Worm (Caenorhabditis elegans) whole organism, late embryonic: ENCODE measurements around the gene nhr-1.

Experiments used
- C08G9.2 ChIP-seq: sonication (generic microtip); optimal IDR thresholded peaks from 2 replicates; lab custom pipeline; 2016; ENCODE audit warnings: mild to moderate bottlenecking, missing genetic modification characterization, moderate library complexity, missing compliant biosample characterization
- K09A11.1 ChIP-seq: sonication (generic microtip); optimal IDR thresholded peaks from 2 replicates; lab custom pipeline; 2017; ENCODE audit warnings: antibody characterized with exemption, mild to moderate bottlenecking, missing genetic modification characterization, missing compliant biosample characterization; ENCODE audit not compliant: insufficient read depth
- Y22D7AL.16 ChIP-seq: sonication (generic microtip); optimal IDR thresholded peaks from 2 replicates; lab custom pipeline; 2016; ENCODE audit warnings: missing genetic modification characterization, missing compliant biosample characterization
- ahr-1 ChIP-seq: sonication (generic microtip); optimal IDR thresholded peaks from 2 replicates; lab custom pipeline; 2016; ENCODE audit warnings: missing genetic modification characterization, missing compliant biosample characterization
- ama-1 ChIP-seq: fragments of 150-350 bp; optimal IDR thresholded peaks from 2 replicates; lab custom pipeline; 2014
- ceh-14 ChIP-seq: sonication (generic microtip); optimal IDR thresholded peaks from 2 replicates; lab custom pipeline; 2016; ENCODE audit warnings: missing genotype, missing genetic modification characterization, missing compliant biosample characterization
- ceh-18 ChIP-seq: sonication (generic microtip); optimal IDR thresholded peaks from 2 replicates; lab custom pipeline; 2016; ENCODE audit warnings: missing genetic modification characterization, missing compliant biosample characterization
- ceh-19 ChIP-seq: fragments of 200-800 bp; sonication (Bioruptor generic); optimal IDR thresholded peaks from 2 replicates; lab custom pipeline; 2018; ENCODE audit warnings: mild to moderate bottlenecking, missing genetic modification characterization, missing compliant biosample characterization
- ceh-2 ChIP-seq: sonication (generic microtip); optimal IDR thresholded peaks from 2 replicates; lab custom pipeline; 2016; ENCODE audit warnings: missing genotype, missing genetic modification characterization, missing compliant biosample characterization
- ceh-30 ChIP-seq: fragments of 150-350 bp; optimal IDR thresholded peaks from 2 replicates; lab custom pipeline; 2014; ENCODE audit warnings: missing biosample characterization, missing genetic modification characterization
- ceh-31 ChIP-seq: sonication (generic microtip); optimal IDR thresholded peaks from 2 replicates; lab custom pipeline; 2016; ENCODE audit warnings: missing genetic modification characterization, missing compliant biosample characterization
- ceh-34 ChIP-seq: sonication (generic microtip); optimal IDR thresholded peaks from 2 replicates; lab custom pipeline; 2016; ENCODE audit warnings: mild to moderate bottlenecking, missing genetic modification characterization, missing compliant biosample characterization
- ceh-45 ChIP-seq: fragments of 200-800 bp; sonication (Bioruptor generic); IDR thresholded peaks from 2 replicates; pipeline ENCODE4 v1.3.6; 2022; ENCODE audit warnings: missing genetic modification reagents, missing genetic modification characterization, missing compliant biosample characterization
- ceh-48 ChIP-seq: sonication (generic microtip); optimal IDR thresholded peaks from 2 replicates; lab custom pipeline; 2016; ENCODE audit warnings: missing genetic modification characterization, inconsistent platforms, missing compliant biosample characterization
- ceh-9 ChIP-seq: sonication (generic microtip); optimal IDR thresholded peaks from 2 replicates; lab custom pipeline; 2016; ENCODE audit warnings: mild to moderate bottlenecking, missing genetic modification characterization, inconsistent platforms, missing compliant biosample characterization
- che-1 ChIP-seq: sonication (generic microtip); optimal IDR thresholded peaks from 2 replicates; lab custom pipeline; 2016; ENCODE audit warnings: mild to moderate bottlenecking, missing genetic modification characterization, missing compliant biosample characterization
- ets-4 ChIP-seq: sonication (generic microtip); optimal IDR thresholded peaks from 2 replicates; lab custom pipeline; 2016; ENCODE audit warnings: missing genetic modification characterization, missing compliant biosample characterization
- fax-1 ChIP-seq: sonication (generic microtip); optimal IDR thresholded peaks from 2 replicates; lab custom pipeline; 2016; ENCODE audit warnings: missing genotype, missing genetic modification characterization, missing compliant biosample characterization
- fkh-10 ChIP-seq: fragments of 150-350 bp; optimal IDR thresholded peaks from 2 replicates; lab custom pipeline; 2014; ENCODE audit warnings: missing biosample characterization, missing genetic modification reagents, missing genetic modification characterization
- hlh-13 ChIP-seq: fragments of 200-800 bp; sonication (Bioruptor generic); optimal IDR thresholded peaks from 2 replicates; lab custom pipeline; 2018; ENCODE audit warnings: mild to moderate bottlenecking, missing genetic modification characterization, missing compliant biosample characterization
- hlh-15 ChIP-seq: sonication (generic microtip); optimal IDR thresholded peaks from 2 replicates; lab custom pipeline; 2016; ENCODE audit warnings: missing genetic modification characterization, missing compliant biosample characterization
- hlh-30 ChIP-seq: sonication (generic microtip); optimal IDR thresholded peaks from 2 replicates; lab custom pipeline; 2017; ENCODE audit warnings: antibody characterized with exemption, missing genetic modification characterization, missing compliant biosample characterization; ENCODE audit not compliant: insufficient read depth
- hlh-6 ChIP-seq: sonication (generic microtip); optimal IDR thresholded peaks from 2 replicates; lab custom pipeline; 2016; ENCODE audit warnings: missing genotype, missing genetic modification characterization, missing compliant biosample characterization
- lim-6 ChIP-seq: sonication (generic microtip); optimal IDR thresholded peaks from 2 replicates; lab custom pipeline; 2016; ENCODE audit warnings: missing genetic modification characterization, missing compliant biosample characterization
- nfya-1 ChIP-seq: sonication (generic microtip); optimal IDR thresholded peaks from 2 replicates; lab custom pipeline; 2017; ENCODE audit warnings: missing genetic modification characterization, mild to moderate bottlenecking, missing compliant biosample characterization, antibody characterized with exemption, moderate library complexity
- npax-4 ChIP-seq: sonication (generic microtip); optimal IDR thresholded peaks from 2 replicates; lab custom pipeline; 2016; ENCODE audit warnings: missing genetic modification characterization, missing compliant biosample characterization
- pag-3 ChIP-seq: sonication (generic microtip); optimal IDR thresholded peaks from 2 replicates; lab custom pipeline; 2016; ENCODE audit warnings: missing compliant biosample characterization, missing genetic modification characterization, borderline replicate concordance
- pha-4 ChIP-seq: fragments of 150-350 bp; optimal IDR thresholded peaks from 2 replicates; lab custom pipeline; 2018; ENCODE audit warnings: missing biosample characterization, missing genetic modification reagents, missing genetic modification characterization
- ref-2 ChIP-seq: sonication (generic microtip); optimal IDR thresholded peaks from 2 replicates; lab custom pipeline; 2016; ENCODE audit warnings: missing genetic modification characterization, missing compliant biosample characterization
- rnt-1 ChIP-seq: sonication (generic microtip); optimal IDR thresholded peaks from 2 replicates; lab custom pipeline; 2016; ENCODE audit warnings: missing genetic modification characterization, missing compliant biosample characterization
- sdc-2 ChIP-seq: sonication (generic microtip); optimal IDR thresholded peaks from 2 replicates; lab custom pipeline; 2016; ENCODE audit warnings: missing genotype, missing genetic modification characterization, missing compliant biosample characterization
- tbx-2 ChIP-seq: sonication (generic microtip); optimal IDR thresholded peaks from 2 replicates; lab custom pipeline; 2016; ENCODE audit warnings: missing genetic modification characterization, missing compliant biosample characterization
- tbx-7 ChIP-seq: sonication (generic microtip); optimal IDR thresholded peaks from 2 replicates; lab custom pipeline; 2016; ENCODE audit warnings: missing genotype, missing genetic modification characterization, missing compliant biosample characterization
- unc-42 ChIP-seq: sonication (generic microtip); optimal IDR thresholded peaks from 2 replicates; lab custom pipeline; 2016; ENCODE audit warnings: missing genotype, missing genetic modification characterization, missing compliant biosample characterization
- zip-5 ChIP-seq: sonication (generic microtip); optimal IDR thresholded peaks from 2 replicates; lab custom pipeline; 2016; ENCODE audit warnings: missing genetic modification characterization, missing compliant biosample characterization
- ztf-16 ChIP-seq: sonication (generic microtip); optimal IDR thresholded peaks from 2 replicates; lab custom pipeline; 2017; ENCODE audit warnings: missing genetic modification characterization, missing compliant biosample characterization

Gene nhr-1

DNA sequence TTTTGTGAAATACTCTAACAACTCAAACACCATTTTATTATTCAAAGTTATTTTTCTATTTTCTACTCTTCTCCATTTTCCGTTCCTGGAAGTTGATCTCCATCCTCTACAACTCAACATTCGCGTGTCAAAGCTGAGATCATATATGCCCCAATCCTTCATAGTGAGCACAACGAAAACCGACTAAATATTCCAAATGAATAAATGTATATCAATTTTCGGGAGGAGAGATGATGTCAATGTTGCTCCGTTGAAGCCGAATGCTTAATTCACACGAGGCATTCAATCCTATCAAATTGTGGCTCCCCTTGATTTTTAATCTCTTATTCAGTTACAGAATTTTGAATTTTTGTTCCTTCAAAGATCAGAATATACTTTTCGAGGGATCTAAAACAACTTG lies 2.6 kb downstream of the nhr-1 start:
- TF ChIP-seq tbx-7 (no peak), nfya-1 (tag; lab: Kevin White, UChicago) (no peak), ama-1 (lab: Kevin White, UChicago) (no peak), fkh-10 (GFP tag; lab: Kevin White, UChicago) (no peak), ztf-16 (no peak), lim-6 (tag; lab: Kevin White, UChicago) (no peak), pag-3 (tag; lab: Kevin White, UChicago) (no peak), pha-4 (tag; lab: Kevin White, UChicago) (no peak), ceh-30 (tag; lab: Kevin White, UChicago) (no peak), Y22D7AL.16 (no peak), ets-4 (no peak), hlh-13 (GFP tag; lab: Kevin White, UChicago) (no peak), rnt-1 (tag; lab: Kevin White, UChicago) (no peak), npax-4 (tag; lab: Kevin White, UChicago) (no peak), hlh-15 (no peak), fax-1 (no peak), ceh-2 (no peak), zip-5 (tag; lab: Kevin White, UChicago) (no peak), che-1 (tag; lab: Kevin White, UChicago) (no peak), ceh-45 (GFP tag; lab: Robert Waterston, UW) (no peak)

DNA sequence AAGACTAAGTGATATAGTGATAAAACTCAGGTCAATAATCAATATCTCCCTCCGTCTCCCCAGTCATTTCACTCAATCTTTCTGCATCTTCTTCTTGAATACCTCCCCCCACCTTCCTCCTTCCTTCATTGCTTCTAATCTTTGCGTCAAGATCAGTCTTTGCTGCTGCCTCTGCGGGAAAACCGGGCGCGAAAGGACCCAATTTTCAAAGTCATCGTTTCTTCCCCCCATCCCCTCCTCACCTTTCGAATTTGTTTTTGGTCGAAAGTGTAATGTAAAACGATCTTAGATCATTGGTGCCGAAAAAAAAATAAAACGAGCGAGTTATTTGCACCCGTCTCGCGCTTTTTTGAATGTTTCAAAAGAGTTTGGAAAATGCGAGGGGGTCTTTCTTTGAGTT lies 3.1 kb downstream of the nhr-1 start:
- TF ChIP-seq ceh-19: no peak
- peak; percentile 6 for TF ChIP-seq nfya-1 (tag; lab: Kevin White, UChicago)
- TF ChIP-seq ceh-18 (tag; lab: Kevin White, UChicago): peak; percentile 20

DNA sequence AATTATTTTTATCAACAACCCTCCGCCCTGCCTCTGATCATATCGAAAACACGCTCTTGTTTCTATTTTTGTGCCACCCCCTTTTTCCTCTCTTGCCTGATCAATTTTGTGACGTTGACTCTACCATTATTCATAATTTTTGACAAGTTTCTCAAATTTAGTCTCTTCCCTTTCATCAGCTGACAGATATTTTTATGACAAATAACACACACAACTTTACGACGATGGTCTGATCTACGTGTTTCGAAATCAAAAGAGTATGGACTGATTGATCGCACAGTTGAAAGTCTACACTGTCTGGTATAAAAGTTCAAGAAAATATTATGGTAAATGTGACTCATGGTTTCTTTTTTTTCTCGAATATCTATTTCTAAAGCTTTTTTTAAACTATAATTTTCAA lies 4.0 kb downstream of the nhr-1 start:
- TF ChIP-seq ama-1 (lab: Kevin White, UChicago): no peak
- TF ChIP-seq ceh-31 (tag; lab: Kevin White, UChicago): no peak

DNA sequence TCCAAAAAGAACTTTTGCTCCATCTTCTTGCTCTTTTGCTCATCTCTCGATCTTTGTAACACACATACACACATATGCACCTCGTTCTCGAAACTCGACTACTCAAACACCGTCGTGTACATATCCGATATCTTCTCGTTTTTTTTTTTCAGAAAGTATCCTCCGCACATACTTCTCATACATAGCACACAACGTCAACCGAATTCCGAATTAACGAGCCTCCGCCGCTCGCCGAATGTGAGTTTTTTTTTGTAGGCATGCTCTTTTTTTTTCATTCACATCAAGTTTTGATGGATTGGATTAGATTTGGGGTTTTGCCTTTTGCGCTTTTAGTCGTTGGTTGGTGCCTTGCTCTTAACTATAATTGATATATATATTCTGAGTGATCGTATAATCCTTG lies 4.4 kb downstream of the nhr-1 start:
- no peak for TF ChIP-seq tbx-7

DNA sequence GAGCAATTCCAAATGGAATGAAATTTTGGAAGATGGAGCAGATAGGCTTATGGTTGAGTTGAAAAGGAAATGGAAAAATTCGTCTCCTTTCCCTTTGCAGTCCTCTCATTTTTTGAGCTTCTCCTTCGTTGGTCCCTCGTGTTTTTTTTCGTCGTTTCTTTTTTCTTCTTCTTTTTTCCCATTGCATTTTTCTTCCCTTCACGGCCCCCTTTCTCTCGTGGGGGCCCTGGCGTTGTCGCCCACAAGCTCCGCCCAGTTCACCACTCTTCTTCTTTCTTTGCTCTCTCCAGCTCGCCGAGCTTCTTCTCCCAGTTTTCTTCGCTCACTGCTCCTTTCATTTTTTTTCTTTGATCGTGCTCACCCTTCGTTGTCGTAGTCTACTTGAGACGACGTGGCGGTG lies 5.6 kb downstream of the nhr-1 start:
- peak; percentile 29 for TF ChIP-seq ceh-31 (tag; lab: Kevin White, UChicago)
- TF ChIP-seq ceh-18 (tag; lab: Kevin White, UChicago): peak; percentile 61
- peak; percentile 51 for TF ChIP-seq tbx-2 (tag; lab: Kevin White, UChicago)
- TF ChIP-seq ceh-2: no peak
- no peak for TF ChIP-seq fkh-10 (GFP tag; lab: Kevin White, UChicago)
- TF ChIP-seq unc-42 (tag; lab: Kevin White, UChicago): peak; percentile 79
- peak; percentile 34 for TF ChIP-seq ceh-34 (tag; lab: Kevin White, UChicago)
- TF ChIP-seq fax-1: no peak
- peak; percentile 12 for TF ChIP-seq hlh-6 (tag; lab: Kevin White, UChicago)
- peak; percentile 2 for TF ChIP-seq ref-2
- TF ChIP-seq ceh-14 (tag; lab: Kevin White, UChicago): peak; percentile 18
- TF ChIP-seq C08G9.2 (tag; lab: Kevin White, UChicago): peak; percentile 37
- TF ChIP-seq ahr-1 (tag; lab: Kevin White, UChicago): no peak
- TF ChIP-seq sdc-2 (tag; lab: Kevin White, UChicago): peak; percentile 29

DNA sequence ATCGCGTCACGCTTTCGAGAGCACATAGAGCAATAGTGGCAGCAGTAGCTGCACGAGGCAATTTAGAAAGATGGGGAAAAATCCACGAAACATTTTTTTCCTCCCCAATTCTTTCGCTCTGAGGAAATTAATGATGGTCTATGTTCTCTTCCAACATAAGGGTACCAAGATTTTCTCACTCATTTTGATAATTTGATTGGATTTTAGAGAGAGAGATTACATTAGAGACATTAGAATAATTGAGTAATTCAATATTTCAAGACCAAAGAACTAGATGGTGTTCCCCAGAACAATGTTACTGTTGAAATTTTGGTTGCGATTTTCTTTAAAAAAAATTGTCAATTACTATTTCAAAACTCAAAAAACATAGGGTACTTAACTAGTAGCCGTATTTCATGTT lies 7.6 kb downstream of the nhr-1 start:
- TF ChIP-seq ceh-9 (tag; lab: Kevin White, UChicago): no peak
- TF ChIP-seq hlh-30: no peak
- no peak for TF ChIP-seq ahr-1 (tag; lab: Kevin White, UChicago)
- TF ChIP-seq unc-42 (tag; lab: Kevin White, UChicago): peak; percentile 55
- TF ChIP-seq K09A11.1: no peak
- TF ChIP-seq ceh-48 (tag; lab: Kevin White, UChicago): no peak
- no peak for TF ChIP-seq tbx-7
